Fruit fly (Drosophila melanogaster) S2 (cell line): Measurements from ENCODE around the gene CG17803.

ENCODE experiments used
- CG8478 ChIP-seq: fragments of >200 bp; optimal IDR thresholded peaks from 2 replicates; lab custom pipeline; 2018
- CTCF ChIP-seq, 2 experiments: fragments of >200 bp; optimal IDR thresholded peaks; 2 replicates each; lab custom pipeline; 2018

DNA sequence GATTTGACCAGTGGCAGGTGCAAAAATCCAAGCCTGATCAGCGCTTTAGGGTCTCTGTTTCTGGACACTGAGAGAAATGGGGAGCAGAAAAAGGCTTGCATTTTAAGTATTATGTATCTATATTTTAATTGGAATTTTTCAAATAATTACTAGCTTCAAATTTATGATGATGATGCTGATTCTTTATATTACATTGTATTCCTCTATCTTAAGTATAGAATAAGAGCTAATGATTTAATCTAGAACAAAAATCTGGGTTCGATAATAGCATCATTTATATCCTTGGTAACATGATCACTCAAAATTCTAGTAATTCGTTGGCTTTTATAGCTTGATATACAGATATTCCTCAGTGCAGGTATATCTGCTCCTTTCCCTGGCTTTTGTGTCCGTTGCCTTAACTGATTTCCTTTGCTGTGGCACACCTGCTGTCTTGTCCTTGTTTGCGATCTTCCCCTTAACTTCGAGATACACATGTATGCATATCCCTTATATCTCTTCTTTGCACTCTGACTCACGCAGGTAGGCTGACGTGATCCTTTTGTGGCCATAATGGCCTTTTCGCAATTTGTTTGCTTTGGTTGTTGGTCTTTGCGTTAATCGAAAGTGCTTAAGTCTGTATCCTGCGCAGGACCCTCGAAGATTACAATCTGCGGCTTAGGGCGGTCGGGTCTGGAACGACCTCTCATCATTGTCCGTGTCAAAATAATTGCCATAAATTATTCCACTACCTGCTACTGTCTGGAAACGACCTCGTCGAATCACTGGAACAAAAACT, 24.7 kb upstream of the CG17803 start:
- no peak for TF ChIP-seq CTCF (optimal IDR thresholded peaks at IDR 0.05; lab: Kevin White, UChicago)
- no peak for TF ChIP-seq CG8478 (lab: Kevin White, UChicago)
